Fruit fly (Drosophila melanogaster) whole organism, wandering third instar larva: ENCODE data around the gene CG9300.

Source experiments
- Abd-B ChIP-seq: fragments of >200 bp; optimal IDR thresholded peaks from 2 replicates; lab custom pipeline; 2017; ENCODE audit warnings: missing biosample characterization, missing genetic modification characterization
- CG32264 ChIP-seq: fragments of 200-800 bp; sonication (Bioruptor generic); optimal IDR thresholded peaks from 2 replicates; lab custom pipeline; 2016; ENCODE audit warnings: missing biosample characterization, missing genetic modification characterization
- CG9705 ChIP-seq: fragments of 200-800 bp; sonication (Bioruptor generic); optimal IDR thresholded peaks from 2 replicates; lab custom pipeline; 2018; ENCODE audit warnings: missing biosample characterization, mild to moderate bottlenecking, missing genetic modification characterization
- CrebA ChIP-seq: fragments of 200-800 bp; sonication (Bioruptor generic); optimal IDR thresholded peaks from 2 replicates; lab custom pipeline; 2016; ENCODE audit warnings: missing biosample characterization, mild to moderate bottlenecking, missing genetic modification characterization, borderline replicate concordance
- Dfd ChIP-seq: fragments of >200 bp; optimal IDR thresholded peaks from 2 replicates; lab custom pipeline; 2017; ENCODE audit warnings: missing biosample characterization, missing genetic modification characterization
- Dif ChIP-seq: fragments of 200-275, 200-300 bp; sonication (Bioruptor generic); optimal IDR thresholded peaks from 2 replicates; lab custom pipeline; 2018; ENCODE audit warnings: missing biosample characterization, missing genetic modification characterization; ENCODE audit not compliant: partially characterized antibody
- GATAd ChIP-seq: sonication (Bioruptor generic); optimal IDR thresholded peaks from 2 replicates; lab custom pipeline; 2016; ENCODE audit warnings: missing biosample characterization, missing genetic modification characterization
- HLH106 ChIP-seq: fragments of 200-800 bp; optimal IDR thresholded peaks from 3 replicates; lab custom pipeline; 2019; ENCODE audit warnings: missing biosample characterization, mild to moderate bottlenecking, missing genetic modification characterization, moderate library complexity
- Hr78 ChIP-seq: fragments of >200 bp; optimal IDR thresholded peaks from 2 replicates; lab custom pipeline; 2017; ENCODE audit warnings: missing biosample characterization, missing genetic modification characterization
- Hr83 ChIP-seq: fragments of 200-300 bp; sonication (Bioruptor generic); optimal IDR thresholded peaks from 2 replicates; lab custom pipeline; 2016; ENCODE audit warnings: missing biosample characterization, mild to moderate bottlenecking, missing genetic modification characterization, moderate library complexity; ENCODE audit not compliant: poor library complexity, severe bottlenecking
- Mio ChIP-seq: sonication (Bioruptor generic); optimal IDR thresholded peaks from 2 replicates; lab custom pipeline; 2016; ENCODE audit warnings: missing biosample characterization, missing genetic modification characterization
- Myc ChIP-seq: fragments of >200 bp; optimal IDR thresholded peaks from 2 replicates; lab custom pipeline; 2017
- N ChIP-seq: fragments of >200 bp; optimal IDR thresholded peaks from 2 replicates; lab custom pipeline; 2018; ENCODE audit warnings: missing biosample characterization, missing external identifiers, missing genetic modification characterization
- OdsH ChIP-seq: fragments of 200-800 bp; sonication (Bioruptor generic); optimal IDR thresholded peaks from 2 replicates; lab custom pipeline; 2016; ENCODE audit warnings: missing biosample characterization, mild to moderate bottlenecking, missing genetic modification characterization
- Rel ChIP-seq, 2 experiments: fragments of 200-800 bp; sonication (Bioruptor generic) in 1 of 2; optimal IDR thresholded peaks; 2 replicates in 1 of 2; 3 replicates in 1 of 2; lab custom pipeline; 2016 to 2019; ENCODE audit warnings: mild to moderate bottlenecking in 2 of 2, missing biosample characterization in 2 of 2, missing genetic modification characterization in 2 of 2, moderate library complexity in 1 of 2
- Sp1 ChIP-seq: fragments of 200-800 bp; sonication (Bioruptor generic); optimal IDR thresholded peaks from 3 replicates; lab custom pipeline; 2019; ENCODE audit warnings: missing biosample characterization, mild to moderate bottlenecking, missing genetic modification characterization, moderate library complexity
- Vsx2 ChIP-seq: fragments of 200-300, 225-300 bp; sonication (Bioruptor generic); optimal IDR thresholded peaks from 2 replicates; lab custom pipeline; 2018; ENCODE audit warnings: missing biosample characterization, missing genetic modification characterization; ENCODE audit not compliant: partially characterized antibody
- brk ChIP-seq: fragments of 200-800 bp; sonication (Bioruptor generic); optimal IDR thresholded peaks from 2 replicates; lab custom pipeline; 2016; ENCODE audit warnings: missing biosample characterization, mild to moderate bottlenecking, missing genetic modification characterization
- dl ChIP-seq, 2 experiments: fragments of 175-275, 200-275 bp in 1 of 2; fragments of 200-275 bp in 1 of 2; sonication (Bioruptor generic); optimal IDR thresholded peaks; lab custom pipeline; 2018; ENCODE audit warnings: mild to moderate bottlenecking in 2 of 2, missing biosample characterization in 2 of 2, missing genetic modification characterization in 2 of 2, moderate library complexity in 2 of 2; ENCODE audit not compliant: partially characterized antibody in 2 of 2, insufficient read depth in 1 of 2
- dmrt93B ChIP-seq: fragments of 200-800 bp; sonication (Bioruptor generic); optimal IDR thresholded peaks from 2 replicates; lab custom pipeline; 2018; ENCODE audit warnings: missing biosample characterization, mild to moderate bottlenecking, missing genetic modification characterization
- dsf ChIP-seq: sonication (Bioruptor generic); optimal IDR thresholded peaks from 2 replicates; lab custom pipeline; 2016; ENCODE audit warnings: missing biosample characterization, missing genetic modification characterization, borderline replicate concordance
- foxo ChIP-seq, 2 experiments: fragments of 200-800 bp; sonication (Bioruptor generic); optimal IDR thresholded peaks; 2 replicates in 1 of 2; 3 replicates in 1 of 2; lab custom pipeline; 2016 to 2017; ENCODE audit warnings: missing biosample characterization in 2 of 2, missing genetic modification characterization in 2 of 2
- fru ChIP-seq: fragments of 200-800 bp; sonication (Bioruptor generic); optimal IDR thresholded peaks from 3 replicates; lab custom pipeline; 2016; ENCODE audit warnings: missing biosample characterization, mild to moderate bottlenecking, missing genetic modification characterization
- h ChIP-seq: fragments of 200-800 bp; sonication (Bioruptor generic); optimal IDR thresholded peaks from 3 replicates; lab custom pipeline; 2016; ENCODE audit warnings: missing biosample characterization, mild to moderate bottlenecking, missing genetic modification characterization
- lola ChIP-seq: fragments of >200 bp; optimal IDR thresholded peaks from 2 replicates; lab custom pipeline; 2017; ENCODE audit warnings: missing biosample characterization, missing genetic modification characterization
- pan ChIP-seq: fragments of >200 bp; optimal IDR thresholded peaks from 2 replicates; lab custom pipeline; 2017
- psq ChIP-seq: fragments of 200-800 bp; sonication (Bioruptor generic); optimal IDR thresholded peaks from 3 replicates; lab custom pipeline; 2017; ENCODE audit warnings: missing biosample characterization, mild to moderate bottlenecking, missing genetic modification characterization, moderate library complexity
- rgr ChIP-seq: fragments of 200-800 bp; sonication (Bioruptor generic); optimal IDR thresholded peaks from 3 replicates; lab custom pipeline; 2016; ENCODE audit warnings: missing biosample characterization, mild to moderate bottlenecking, missing genetic modification characterization
- sage ChIP-seq: fragments of 200-800 bp; sonication (Bioruptor generic); optimal IDR thresholded peaks from 2 replicates; lab custom pipeline; 2016; ENCODE audit warnings: missing biosample characterization, mild to moderate bottlenecking, missing genetic modification characterization
- tai ChIP-seq: sonication (Bioruptor generic); optimal IDR thresholded peaks from 2 replicates; lab custom pipeline; 2016; ENCODE audit warnings: missing biosample characterization, missing genetic modification characterization
- usp ChIP-seq: fragments of >200 bp; optimal IDR thresholded peaks from 2 replicates; lab custom pipeline; 2017; ENCODE audit warnings: missing biosample characterization, missing genetic modification characterization
- woc ChIP-seq: sonication (Bioruptor generic); optimal IDR thresholded peaks from 2 replicates; lab custom pipeline; 2016; ENCODE audit warnings: missing biosample characterization, mild to moderate bottlenecking, missing genetic modification characterization

The CG9300 gene

dm6 chr3L:19520645-19521044, 31.6 kb upstream of the CG9300 start, which contains the start of gene Cpr76Bc:
Gene Cpr76Bc, plus strand, starts transcription at chr3L:19520945.
- no peak for TF ChIP-seq sage (GFP tag; lab: Kevin White, UChicago)

- TF ChIP-seq OdsH (GFP tag; lab: Kevin White, UChicago) (no peak), Hr78 (GFP tag; lab: Kevin White, UChicago) (no peak), Hr83 (no peak), Rel (GFP tag; optimal IDR thresholded peaks at IDR 0.05; lab: Kevin White, UChicago) (no peak), Rel (tag; optimal IDR thresholded peaks at IDR 0.05; lab: Kevin White, UChicago) (no peak), Dfd (GFP tag; lab: Kevin White, UChicago) (no peak), lola (GFP tag; lab: Kevin White, UChicago) (no peak), dsf (GFP tag; lab: Kevin White, UChicago) (no peak), h (GFP tag; lab: Kevin White, UChicago) (no peak), rgr (GFP tag; lab: Kevin White, UChicago) (no peak), brk (no peak), foxo (GFP tag; optimal IDR thresholded peaks at IDR 0.05; lab: Kevin White, UChicago) (no peak), dmrt93B (no peak), woc (GFP tag; lab: Kevin White, UChicago) (no peak), N (GFP tag; lab: Kevin White, UChicago) (no peak), pan (lab: Kevin White, UChicago) (no peak), sage (GFP tag; lab: Kevin White, UChicago) (no peak), Myc (no peak), fru (no peak), HLH106 (tag; lab: Kevin White, UChicago) (no peak), tai (no peak)
Observed at dm6 chr3L:19521093-19521492, 31.1 kb upstream of the CG9300 start.

- TF ChIP-seq Abd-B (GFP tag; lab: Kevin White, UChicago) = no peak
- TF ChIP-seq rgr (GFP tag; lab: Kevin White, UChicago) = no peak
- TF ChIP-seq OdsH (GFP tag; lab: Kevin White, UChicago) = no peak
- TF ChIP-seq brk = no peak
- no peak for TF ChIP-seq CG32264
- TF ChIP-seq GATAd (GFP tag; lab: Kevin White, UChicago) = no peak
- TF ChIP-seq Hr83 = no peak
- no peak for TF ChIP-seq dsf (GFP tag; lab: Kevin White, UChicago)
- no peak for TF ChIP-seq Sp1
- no peak for TF ChIP-seq woc (GFP tag; lab: Kevin White, UChicago)
- TF ChIP-seq CG9705 (GFP tag; lab: Kevin White, UChicago) = no peak
- TF ChIP-seq usp (GFP tag; lab: Kevin White, UChicago) = no peak
- TF ChIP-seq pan (lab: Kevin White, UChicago) = no peak
- TF ChIP-seq psq (GFP tag; lab: Kevin White, UChicago) = no peak
- no peak for TF ChIP-seq Vsx2 (GFP tag; lab: Kevin White, UChicago)
- TF ChIP-seq Myc = no peak
- no peak for TF ChIP-seq Dfd (GFP tag; lab: Kevin White, UChicago)
- no peak for TF ChIP-seq Dif (GFP tag; lab: Kevin White, UChicago)
- no peak for TF ChIP-seq foxo (GFP tag; optimal IDR thresholded peaks at IDR 0.05; lab: Kevin White, UChicago)
- no peak for TF ChIP-seq h (GFP tag; lab: Kevin White, UChicago)
- TF ChIP-seq, all 38 proteins: peak for 0
Observed at dm6 chr3L:19524690-19525089, 27.5 kb upstream of the CG9300 start.

dm6 chr3L:19525736-19526135, 26.5 kb upstream of the CG9300 start:
- no peak for TF ChIP-seq OdsH (GFP tag; lab: Kevin White, UChicago)
- no peak for TF ChIP-seq dmrt93B
- no peak for TF ChIP-seq CG32264
- no peak for TF ChIP-seq pan (lab: Kevin White, UChicago)
- no peak for TF ChIP-seq CrebA (GFP tag; lab: Kevin White, UChicago)
- TF ChIP-seq dl (GFP tag; optimal IDR thresholded peaks at IDR 0.05; lab: Kevin White, UChicago; ENCODE audit: insufficient read depth in 1 of 2, partially characterized antibody in 2 of 2) = no peak
- TF ChIP-seq Hr83 = no peak
- TF ChIP-seq Mio (GFP tag; lab: Kevin White, UChicago) = no peak
- TF ChIP-seq Rel (GFP tag; optimal IDR thresholded peaks at IDR 0.05; lab: Kevin White, UChicago) = no peak
- no peak for TF ChIP-seq Rel (tag; optimal IDR thresholded peaks at IDR 0.05; lab: Kevin White, UChicago)
